Worm (Caenorhabditis elegans) whole organism, early embryonic: ENCODE results near the gene ddn-1.

ENCODE experiments used
- B0310.2 ChIP-seq: sonication (generic microtip); optimal IDR thresholded peaks from 2 replicates; lab custom pipeline; 2016; ENCODE audit warnings: mild to moderate bottlenecking, missing genetic modification characterization, missing compliant biosample characterization
- F13C5.2 ChIP-seq: sonication (generic microtip); optimal IDR thresholded peaks from 2 replicates; lab custom pipeline; 2017; ENCODE audit warnings: mild to moderate bottlenecking, missing genetic modification characterization, inconsistent platforms, missing compliant biosample characterization
- aly-1 ChIP-seq: sonication (generic microtip); optimal IDR thresholded peaks from 2 replicates; lab custom pipeline; 2016; ENCODE audit warnings: missing genetic modification characterization, missing compliant biosample characterization
- ama-1 ChIP-seq: fragments of 150-350 bp; optimal IDR thresholded peaks from 2 replicates; lab custom pipeline; 2014
- ceh-13 ChIP-seq: fragments of 200-800 bp; sonication (Bioruptor generic); optimal IDR thresholded peaks from 2 replicates; lab custom pipeline; 2018; ENCODE audit warnings: mild to moderate bottlenecking, missing genetic modification characterization, missing compliant biosample characterization
- ceh-36 ChIP-seq: sonication (generic microtip); optimal IDR thresholded peaks from 2 replicates; lab custom pipeline; 2016; ENCODE audit warnings: missing genetic modification characterization, inconsistent platforms, missing compliant biosample characterization
- ets-7 ChIP-seq: sonication (generic microtip); optimal IDR thresholded peaks from 2 replicates; lab custom pipeline; 2016; ENCODE audit warnings: missing genotype, missing genetic modification characterization, missing compliant biosample characterization
- flt-1 ChIP-seq: fragments of 200-800 bp; sonication (Bioruptor generic); IDR thresholded peaks from 2 replicates; pipeline ENCODE4 v1.3.6; 2022; ENCODE audit warnings: missing genetic modification characterization, missing compliant biosample characterization
- hmbx-1 ChIP-seq: sonication (generic microtip); optimal IDR thresholded peaks from 2 replicates; lab custom pipeline; 2016; ENCODE audit warnings: mild to moderate bottlenecking, missing genetic modification characterization, missing compliant biosample characterization
- hmg-4 ChIP-seq: fragments of 200-800 bp; sonication (Bioruptor generic); optimal IDR thresholded peaks from 2 replicates; lab custom pipeline; 2018; ENCODE audit warnings: mild to moderate bottlenecking, missing genetic modification characterization, missing compliant biosample characterization
- hnd-1 ChIP-seq: sonication (generic microtip); optimal IDR thresholded peaks from 2 replicates; lab custom pipeline; 2016; ENCODE audit warnings: missing genetic modification characterization, missing compliant biosample characterization
- pes-1 ChIP-seq: fragments of 200-800 bp; sonication (Bioruptor generic); IDR thresholded peaks from 2 replicates; pipeline ENCODE4 v1.3.6; 2022; ENCODE audit warnings: missing genetic modification reagents, missing genetic modification characterization, missing compliant biosample characterization
- scrt-1 ChIP-seq: fragments of 200-800 bp; sonication (Bioruptor generic); IDR thresholded peaks from 2 replicates; pipeline ENCODE4 v1.3.6; 2022; ENCODE audit warnings: missing genetic modification characterization, missing compliant biosample characterization
- sea-1 ChIP-seq: fragments of 200-800 bp; sonication (Bioruptor generic); conservative IDR thresholded peaks from 2 replicates; pipeline ENCODE4 v1.3.6; 2022; ENCODE audit warnings: missing genetic modification characterization, missing compliant biosample characterization
- tbx-11 ChIP-seq: fragments of 200-800 bp; sonication (Bioruptor generic); IDR thresholded peaks from 2 replicates; pipeline ENCODE4 v1.3.6; 2022; ENCODE audit warnings: missing genetic modification characterization, missing compliant biosample characterization
- tbx-37 ChIP-seq: fragments of 200-800 bp; sonication (Bioruptor generic); conservative IDR thresholded peaks from 2 replicates; pipeline ENCODE4 v1.3.6; 2022; ENCODE audit warnings: missing genetic modification reagents, missing genetic modification characterization, missing compliant biosample characterization
- tra-4 ChIP-seq: sonication (generic microtip); optimal IDR thresholded peaks from 2 replicates; lab custom pipeline; 2017; ENCODE audit warnings: missing genetic modification characterization, missing compliant biosample characterization

ddn-1 gene

ce11 chrV:8718399-8718798 lies 41.9 kb downstream of the ddn-1 start:
- no peak for TF ChIP-seq sea-1

- TF ChIP-seq tbx-37 (GFP tag; lab: Robert Waterston, UW) (no peak), hmg-4 (GFP tag; lab: Kevin White, UChicago) (no peak), ceh-36 (tag; lab: Kevin White, UChicago) (no peak), aly-1 (tag; lab: Kevin White, UChicago) (no peak), F13C5.2 (tag; lab: Kevin White, UChicago) (no peak), pes-1 (no peak), ceh-13 (GFP tag; lab: Kevin White, UChicago) (no peak), ama-1 (lab: Kevin White, UChicago) (no peak), hmbx-1 (tag; lab: Kevin White, UChicago) (no peak), scrt-1 (GFP tag; lab: Robert Waterston, UW) (no peak), hnd-1 (tag; lab: Kevin White, UChicago) (no peak), B0310.2 (tag; lab: Kevin White, UChicago) (no peak), ets-7 (no peak), tbx-11 (GFP tag; lab: Robert Waterston, UW) (no peak), flt-1 (GFP tag; lab: Robert Waterston, UW) (no peak), sea-1 (no peak), tra-4 (tag; lab: Kevin White, UChicago) (no peak)
Measured at ce11 chrV:8716175-8716574, 44.1 kb downstream of the ddn-1 start, which contains the start of gene glr-5. glr-5 (plus strand) TSS chrV:8716495.

DNA sequence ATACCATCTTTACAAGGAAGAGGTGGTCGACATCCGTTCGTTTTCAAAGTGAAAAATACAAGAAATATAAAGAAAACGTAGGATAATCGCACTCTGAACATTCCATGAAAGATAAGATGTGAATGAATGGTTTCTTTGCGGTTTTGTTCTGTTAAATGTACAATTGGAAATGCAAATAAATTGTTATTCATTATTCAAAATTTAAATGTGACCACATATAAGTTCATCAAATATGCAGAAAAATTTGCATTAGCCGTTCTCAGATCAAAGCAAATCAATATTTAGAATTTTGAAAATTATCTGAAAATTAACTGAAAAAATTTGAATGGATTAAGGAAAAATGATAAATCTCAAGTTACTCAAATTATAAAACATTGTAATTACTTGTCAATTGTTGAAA lies 48.4 kb downstream of the ddn-1 start, which contains the start of gene ZC178.2:
Gene ZC178.2 (minus strand): TSS at position 101 of the 400 bp plus-strand sequence.
- no peak for TF ChIP-seq hmg-4 (GFP tag; lab: Kevin White, UChicago)
- no peak for TF ChIP-seq tbx-11 (GFP tag; lab: Robert Waterston, UW)
- no peak for TF ChIP-seq aly-1 (tag; lab: Kevin White, UChicago)
- no peak for TF ChIP-seq ama-1 (lab: Kevin White, UChicago)
